Worm (Caenorhabditis elegans) whole organism, young adult: Measurements from ENCODE around the gene T13C5.6.

Experiments used
- B0336.3 ChIP-seq: fragments of 200-800 bp; sonication (Bioruptor generic); IDR thresholded peaks from 2 replicates; pipeline ENCODE4 v1.3.6; 2022; ENCODE audit warnings: missing genetic modification characterization, missing compliant biosample characterization
- F10E7.11 ChIP-seq: sonication (generic microtip); optimal IDR thresholded peaks from 2 replicates; lab custom pipeline; 2017; ENCODE audit warnings: mild to moderate bottlenecking, missing genetic modification characterization, moderate library complexity, missing compliant biosample characterization
- F22D6.2 ChIP-seq: sonication (generic microtip); optimal IDR thresholded peaks from 2 replicates; lab custom pipeline; 2016; ENCODE audit warnings: mild to moderate bottlenecking, missing genetic modification characterization, missing compliant biosample characterization
- F39B2.1 ChIP-seq: fragments of 200-800 bp; sonication (Bioruptor generic); IDR thresholded peaks from 2 replicates; pipeline ENCODE4 v1.3.6; 2022; ENCODE audit warnings: missing genetic modification reagents, missing genetic modification characterization, missing compliant biosample characterization
- F49E8.2 ChIP-seq: sonication (generic microtip); optimal IDR thresholded peaks from 3 replicates; lab custom pipeline; 2017; ENCODE audit warnings: missing genetic modification characterization, mild to moderate bottlenecking, missing compliant biosample characterization, antibody characterized with exemption, moderate library complexity; ENCODE audit not compliant: insufficient read depth
- F57A8.1 ChIP-seq: fragments of 200-800 bp; sonication (Bioruptor generic); optimal IDR thresholded peaks from 2 replicates; lab custom pipeline; 2018; ENCODE audit warnings: mild to moderate bottlenecking, missing genetic modification characterization, moderate library complexity, missing compliant biosample characterization
- K11D2.4 ChIP-seq: fragments of 200-800 bp; sonication (Bioruptor generic); IDR thresholded peaks from 2 replicates; pipeline ENCODE4 v1.3.6; 2022; ENCODE audit warnings: missing genetic modification reagents, missing genetic modification characterization, missing compliant biosample characterization
- Y53F4B.3 ChIP-seq: fragments of 200-800 bp; sonication (Bioruptor generic); IDR thresholded peaks from 2 replicates; pipeline ENCODE4 v1.3.6; 2022; ENCODE audit warnings: missing genetic modification reagents, missing genetic modification characterization, missing compliant biosample characterization
- Y53G8AR.9 ChIP-seq: fragments of 200-800 bp; sonication (Bioruptor generic); conservative IDR thresholded peaks from 2 replicates; pipeline ENCODE4 v1.3.6; 2022; ENCODE audit warnings: missing genetic modification reagents, missing genetic modification characterization, missing compliant biosample characterization
- Y67H2A.10 ChIP-seq: fragments of 200-800 bp; sonication (Bioruptor generic); conservative IDR thresholded peaks from 2 replicates; pipeline ENCODE4 v1.3.6; 2022; ENCODE audit warnings: missing genetic modification reagents, missing genetic modification characterization, missing compliant biosample characterization
- ZK185.1 ChIP-seq: sonication (generic microtip); optimal IDR thresholded peaks from 2 replicates; lab custom pipeline; 2016; ENCODE audit warnings: mild to moderate bottlenecking, missing genetic modification characterization, missing compliant biosample characterization; ENCODE audit not compliant: poor library complexity, severe bottlenecking
- aptf-3 ChIP-seq: fragments of 200-800 bp; sonication (Bioruptor generic); IDR thresholded peaks from 2 replicates; pipeline ENCODE4 v1.3.6; 2022; ENCODE audit warnings: missing genetic modification characterization, missing compliant biosample characterization
- attf-6 ChIP-seq: fragments of 200-800 bp; sonication (Bioruptor generic); IDR thresholded peaks from 2 replicates; pipeline ENCODE4 v1.3.6; 2022; ENCODE audit warnings: missing genetic modification reagents, missing genetic modification characterization, missing compliant biosample characterization
- bed-2 ChIP-seq: fragments of 200-800 bp; sonication (Bioruptor generic); IDR thresholded peaks from 2 replicates; pipeline ENCODE4 v1.3.6; 2022; ENCODE audit warnings: missing genetic modification reagents, missing genetic modification characterization, missing compliant biosample characterization
- ccch-3 ChIP-seq: fragments of 200-800 bp; sonication (Bioruptor generic); optimal IDR thresholded peaks from 2 replicates; lab custom pipeline; 2018; ENCODE audit warnings: mild to moderate bottlenecking, missing genetic modification characterization, missing compliant biosample characterization
- cebp-2 ChIP-seq: fragments of 200-800 bp; sonication (Bioruptor generic); IDR thresholded peaks from 2 replicates; pipeline ENCODE4 v1.3.6; 2022; ENCODE audit warnings: missing genetic modification characterization, missing compliant biosample characterization
- ceh-100 ChIP-seq: fragments of 200-800 bp; sonication (Bioruptor generic); IDR thresholded peaks from 2 replicates; pipeline ENCODE4 v1.3.6; 2022; ENCODE audit warnings: missing genetic modification reagents, missing genetic modification characterization, missing compliant biosample characterization
- ceh-27 ChIP-seq: fragments of 200-800 bp; sonication (Bioruptor generic); optimal IDR thresholded peaks from 2 replicates; lab custom pipeline; 2018; ENCODE audit warnings: mild to moderate bottlenecking, missing genetic modification characterization, moderate library complexity, missing compliant biosample characterization
- chd-7 ChIP-seq: sonication (generic microtip); optimal IDR thresholded peaks from 2 replicates; lab custom pipeline; 2016; ENCODE audit warnings: mild to moderate bottlenecking, missing genetic modification characterization, moderate library complexity, missing compliant biosample characterization
- egl-44 ChIP-seq: fragments of 200-800 bp; sonication (Bioruptor generic); IDR thresholded peaks from 2 replicates; pipeline ENCODE4 v1.3.6; 2022; ENCODE audit warnings: missing genetic modification reagents, missing genetic modification characterization, missing compliant biosample characterization
- egrh-3 ChIP-seq: fragments of 200-800 bp; sonication (Bioruptor generic); IDR thresholded peaks from 2 replicates; pipeline ENCODE4 v1.3.6; 2022; ENCODE audit warnings: missing genetic modification reagents, missing genetic modification characterization, missing compliant biosample characterization
- ekl-4 ChIP-seq: fragments of 200-800 bp; sonication (Bioruptor generic); IDR thresholded peaks from 2 replicates; pipeline ENCODE4 v1.3.6; 2022; ENCODE audit warnings: missing genetic modification reagents, missing genetic modification characterization, missing compliant biosample characterization
- gei-17 ChIP-seq: fragments of 200-800 bp; sonication (Bioruptor generic); optimal IDR thresholded peaks from 2 replicates; lab custom pipeline; 2018; ENCODE audit warnings: mild to moderate bottlenecking, missing genetic modification characterization, missing compliant biosample characterization
- him-1 ChIP-seq: sonication (generic microtip); optimal IDR thresholded peaks from 2 replicates; lab custom pipeline; 2016; ENCODE audit warnings: missing genotype, missing genetic modification reagents, missing genetic modification characterization, missing compliant biosample characterization
- hlh-26 ChIP-seq: fragments of 200-800 bp; sonication (Bioruptor generic); conservative IDR thresholded peaks from 2 replicates; pipeline ENCODE4 v1.3.6; 2022; ENCODE audit warnings: missing genetic modification reagents, missing genetic modification characterization, missing compliant biosample characterization
- hmg-1.2 ChIP-seq: fragments of 200-800 bp; sonication (Bioruptor generic); IDR thresholded peaks from 2 replicates; pipeline ENCODE4 v1.3.6; 2022; ENCODE audit warnings: missing genetic modification reagents, missing genetic modification characterization, missing compliant biosample characterization
- hmg-20 ChIP-seq: fragments of 200-800 bp; sonication (Bioruptor generic); IDR thresholded peaks from 2 replicates; pipeline ENCODE4 v1.3.6; 2022; ENCODE audit warnings: missing genetic modification reagents, missing genetic modification characterization, missing compliant biosample characterization
- lin-35 ChIP-seq, 3 experiments: fragments of 150-350 bp in 2 of 3; sonication (generic microtip) in 1 of 3; optimal IDR thresholded peaks; 2 replicates each; lab custom pipeline; 2014 to 2018; ENCODE audit warnings: missing biosample characterization in 3 of 3, missing genetic modification characterization in 3 of 3, missing genetic modification reagents in 3 of 3
- lin-54 ChIP-seq: fragments of 200-800 bp; sonication (Bioruptor generic); optimal IDR thresholded peaks from 2 replicates; lab custom pipeline; 2018; ENCODE audit warnings: mild to moderate bottlenecking, missing genetic modification characterization, missing compliant biosample characterization
- lir-1 ChIP-seq: fragments of 200-800 bp; sonication (Bioruptor generic); conservative IDR thresholded peaks from 2 replicates; pipeline ENCODE4 v1.3.6; 2022; ENCODE audit warnings: missing genetic modification reagents, missing genetic modification characterization, missing compliant biosample characterization
- madf-6 ChIP-seq: fragments of 200-800 bp; sonication (Bioruptor generic); IDR thresholded peaks from 2 replicates; pipeline ENCODE4 v1.3.6; 2022; ENCODE audit warnings: missing genetic modification reagents, missing genetic modification characterization, missing compliant biosample characterization
- madf-8 ChIP-seq: fragments of 200-800 bp; sonication (Bioruptor generic); conservative IDR thresholded peaks from 2 replicates; pipeline ENCODE4 v1.3.6; 2022; ENCODE audit warnings: missing genetic modification reagents, missing genetic modification characterization, missing compliant biosample characterization
- rcor-1 ChIP-seq: fragments of 200-800 bp; sonication (Bioruptor generic); IDR thresholded peaks from 2 replicates; pipeline ENCODE4 v1.3.6; 2022; ENCODE audit warnings: missing genetic modification reagents, missing genetic modification characterization, missing compliant biosample characterization
- rpc-1 ChIP-seq, 2 experiments: fragments of 150-350 bp in 1 of 2; sonication (generic microtip) in 1 of 2; optimal IDR thresholded peaks; 2 replicates each; lab custom pipeline; 2014 to 2018; ENCODE audit warnings: missing biosample characterization in 1 of 2, missing genetic modification characterization in 1 of 2, missing genetic modification reagents in 1 of 2, missing genotype in 1 of 2
- sdz-38 ChIP-seq: sonication (generic microtip); optimal IDR thresholded peaks from 2 replicates; lab custom pipeline; 2016; ENCODE audit warnings: missing genotype, missing genetic modification characterization, missing compliant biosample characterization
- sea-2 ChIP-seq: fragments of 200-800 bp; sonication (Bioruptor generic); IDR thresholded peaks from 2 replicates; pipeline ENCODE4 v1.3.6; 2022; ENCODE audit warnings: missing genetic modification characterization, missing compliant biosample characterization
- tbx-9 ChIP-seq: sonication (generic microtip); optimal IDR thresholded peaks from 2 replicates; lab custom pipeline; 2016; ENCODE audit warnings: borderline replicate concordance, missing genetic modification characterization, inconsistent platforms, missing compliant biosample characterization
- tlf-1 ChIP-seq: fragments of 200-800 bp; sonication (Bioruptor generic); optimal IDR thresholded peaks from 2 replicates; lab custom pipeline; 2018; ENCODE audit warnings: mild to moderate bottlenecking, missing genetic modification characterization, missing compliant biosample characterization
- unc-62 ChIP-seq: fragments of 150-350 bp; optimal IDR thresholded peaks from 2 replicates; lab custom pipeline; 2014; ENCODE audit warnings: missing biosample characterization, missing genetic modification reagents, missing genetic modification characterization
- xnd-1 ChIP-seq: sonication (generic microtip); optimal IDR thresholded peaks from 2 replicates; lab custom pipeline; 2016; ENCODE audit warnings: missing genotype, missing genetic modification reagents, missing genetic modification characterization, missing compliant biosample characterization
- zfh-2 ChIP-seq: fragments of 200-800 bp; sonication (Bioruptor generic); conservative IDR thresholded peaks from 2 replicates; pipeline ENCODE4 v1.3.6; 2022; ENCODE audit warnings: missing genetic modification reagents, missing genetic modification characterization, missing compliant biosample characterization
- zim-3 ChIP-seq: sonication (generic microtip); optimal IDR thresholded peaks from 2 replicates; lab custom pipeline; 2017; ENCODE audit warnings: mild to moderate bottlenecking, missing genetic modification characterization, moderate library complexity, missing compliant biosample characterization
- ztf-18 ChIP-seq: sonication (generic microtip); optimal IDR thresholded peaks from 2 replicates; lab custom pipeline; 2016; ENCODE audit warnings: missing genotype, mild to moderate bottlenecking, missing genetic modification characterization, missing compliant biosample characterization
- ztf-3 ChIP-seq: fragments of 200-800 bp; sonication (Bioruptor generic); optimal IDR thresholded peaks from 2 replicates; lab custom pipeline; 2018; ENCODE audit warnings: mild to moderate bottlenecking, missing genetic modification characterization, missing compliant biosample characterization

The T13C5.6 gene

DNA sequence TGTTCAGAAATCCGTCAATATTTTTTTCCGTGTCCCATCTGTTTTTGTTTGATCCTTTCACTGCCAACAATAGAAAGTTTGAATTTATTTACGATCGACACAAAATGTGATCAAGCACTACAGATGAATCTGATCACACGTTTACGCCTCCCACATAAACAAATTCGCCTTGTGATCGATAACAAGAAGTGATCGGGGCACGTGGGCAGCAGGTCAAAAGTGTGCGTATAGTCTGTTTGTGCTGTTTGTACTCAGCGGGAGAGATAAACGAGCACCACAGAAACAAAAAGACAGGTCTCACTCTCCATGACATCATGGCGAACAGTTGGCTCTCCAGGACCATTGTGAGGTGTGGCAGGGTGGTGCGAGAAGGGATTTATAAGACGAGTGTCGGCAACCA, 48.1 kb upstream of the T13C5.6 start (continued):
- TF ChIP-seq chd-7 (tag; lab: Kevin White, UChicago), result peak; percentile 86
- TF ChIP-seq sea-2 (GFP tag; lab: Robert Waterston, UW), result peak; percentile 51; the same call in 1 of the 2 replicates
- TF ChIP-seq gei-17 (GFP tag; lab: Kevin White, UChicago), result no peak
- TF ChIP-seq madf-8, result no peak
- peak; percentile 19 for TF ChIP-seq ztf-3 (GFP tag; lab: Kevin White, UChicago)
- no peak; the same call in 1 of the 2 replicates for TF ChIP-seq ceh-100 (GFP tag; lab: Robert Waterston, UW)
- TF ChIP-seq F49E8.2, result no peak
- TF ChIP-seq tbx-9, result no peak
- TF ChIP-seq him-1, result no peak
- no peak for TF ChIP-seq sdz-38 (tag; lab: Kevin White, UChicago)
- peak; percentile 82 for TF ChIP-seq tlf-1 (GFP tag; lab: Kevin White, UChicago)
- TF ChIP-seq xnd-1 (tag; lab: Kevin White, UChicago), result no peak
- TF ChIP-seq hlh-26 (GFP tag; lab: Robert Waterston, UW), result no peak
- TF ChIP-seq aptf-3 (GFP tag; lab: Robert Waterston, UW), result no peak
- TF ChIP-seq ekl-4 (GFP tag; lab: Robert Waterston, UW), result no peak

DNA sequence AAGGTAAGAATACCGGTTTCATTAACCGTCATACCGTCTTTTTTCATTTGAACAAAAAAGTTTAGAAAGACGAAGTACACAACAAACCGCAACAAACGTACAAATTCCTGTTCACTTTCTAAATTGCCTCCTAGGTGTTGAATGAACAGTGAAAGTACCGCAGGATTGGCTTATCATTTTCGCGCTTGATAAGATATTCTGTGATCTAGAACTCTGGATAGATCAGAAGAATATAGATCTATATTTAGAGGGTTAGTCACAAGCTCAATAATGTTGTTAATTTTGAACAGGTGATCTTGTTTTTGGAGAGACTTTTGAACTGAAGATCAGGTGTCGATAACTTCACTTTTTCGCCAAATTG, 47.2 kb upstream of the T13C5.6 start:
- TF ChIP-seq hmg-20, result no peak
- no peak for TF ChIP-seq ceh-27 (GFP tag; lab: Kevin White, UChicago)
- no peak for TF ChIP-seq cebp-2
- TF ChIP-seq unc-62 (GFP tag; lab: Kevin White, UChicago), result no peak
- no peak for TF ChIP-seq bed-2 (GFP tag; lab: Robert Waterston, UW)
- no peak for TF ChIP-seq zfh-2 (GFP tag; lab: Robert Waterston, UW)
- TF ChIP-seq Y53F4B.3 (GFP tag; lab: Robert Waterston, UW), result no peak
- TF ChIP-seq F22D6.2 (tag; lab: Kevin White, UChicago), result no peak
- no peak for TF ChIP-seq madf-6 (GFP tag; lab: Robert Waterston, UW)
- no peak for TF ChIP-seq ZK185.1 (tag; lab: Kevin White, UChicago)
- no peak for TF ChIP-seq rcor-1 (GFP tag; lab: Robert Waterston, UW)
- TF ChIP-seq hlh-26 (GFP tag; lab: Robert Waterston, UW), result no peak
- TF ChIP-seq Y53G8AR.9 (GFP tag; lab: Robert Waterston, UW), result no peak
- no peak for TF ChIP-seq lin-54 (GFP tag; lab: Kevin White, UChicago)
- no peak for TF ChIP-seq ztf-18 (tag; lab: Kevin White, UChicago)
- TF ChIP-seq F39B2.1, result no peak
- no peak for TF ChIP-seq attf-6 (GFP tag; lab: Robert Waterston, UW)
- no peak for TF ChIP-seq madf-8
- no peak for TF ChIP-seq F57A8.1 (GFP tag; lab: Kevin White, UChicago)

DNA sequence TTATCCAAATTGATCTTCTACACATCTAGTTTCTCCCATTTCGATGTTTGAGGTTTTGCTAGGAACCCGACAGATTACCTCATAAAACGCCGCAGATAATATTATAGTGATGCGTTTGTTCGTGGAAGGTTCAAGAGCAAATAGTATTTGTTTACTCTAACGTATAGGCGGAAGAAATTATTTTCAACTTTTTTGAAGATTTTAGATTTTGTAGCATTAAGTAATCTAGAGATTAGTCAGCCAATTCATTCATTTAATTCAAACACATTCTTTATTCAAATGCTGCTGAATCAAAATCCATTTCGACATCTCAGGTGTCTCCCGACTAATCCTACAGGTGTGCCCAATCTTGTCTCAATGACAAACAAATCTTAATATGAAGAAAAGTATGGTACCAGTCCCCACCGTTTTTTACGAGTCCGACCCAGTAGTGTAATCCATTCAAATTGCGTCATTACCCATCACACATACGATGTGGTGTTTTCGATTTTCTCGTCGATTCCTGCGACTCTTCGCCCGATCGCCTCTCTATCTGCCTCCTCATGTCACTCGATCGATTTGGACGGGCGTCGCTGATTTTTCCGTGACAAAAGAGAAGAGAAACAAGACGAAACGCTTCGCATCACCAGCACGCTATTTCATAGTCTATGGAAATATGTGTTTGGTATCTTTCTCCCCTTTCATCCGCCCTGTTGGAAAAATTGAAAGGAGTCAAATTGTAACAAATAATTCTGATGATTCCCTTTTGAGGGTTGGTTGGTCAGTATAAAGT, 46.6 kb upstream of the T13C5.6 start:
- TF ChIP-seq B0336.3, result peak; percentile 88
- TF ChIP-seq aptf-3 (GFP tag; lab: Robert Waterston, UW), result peak; percentile 29; the same call in 1 of the 2 replicates
- TF ChIP-seq madf-8, result no peak
- no peak for TF ChIP-seq xnd-1 (tag; lab: Kevin White, UChicago)
- no peak for TF ChIP-seq rpc-1 (optimal IDR thresholded peaks at IDR 0.05; lab: Kevin White, UChicago)
- TF ChIP-seq rpc-1 (tag; optimal IDR thresholded peaks at IDR 0.05; lab: Kevin White, UChicago), result no peak
- TF ChIP-seq egrh-3 (GFP tag; lab: Robert Waterston, UW), result no peak
- no peak; the same call in 1 of the 2 replicates for TF ChIP-seq rcor-1 (GFP tag; lab: Robert Waterston, UW)
- TF ChIP-seq K11D2.4, result peak; percentile 76
- TF ChIP-seq ccch-3, result peak; percentile 22
- no peak for TF ChIP-seq Y67H2A.10 (GFP tag; lab: Robert Waterston, UW)
- peak; percentile 32 for TF ChIP-seq F10E7.11
- peak; percentile 19 for TF ChIP-seq hmg-1.2 (GFP tag; lab: Robert Waterston, UW)
- TF ChIP-seq lir-1, result no peak
- TF ChIP-seq egl-44 (GFP tag; lab: Robert Waterston, UW), result peak; percentile 62; the same call in 1 of the 2 replicates
- peak; percentile 10 for TF ChIP-seq zim-3 (tag; lab: Kevin White, UChicago)
- TF ChIP-seq ekl-4 (GFP tag; lab: Robert Waterston, UW), result peak; percentile 69
- no peak for TF ChIP-seq sdz-38 (tag; lab: Kevin White, UChicago)
- peak in 1 of 3 experiments; percentile 32 for TF ChIP-seq lin-35 (GFP tag; optimal IDR thresholded peaks at IDR 0.05; lab: Kevin White, UChicago)
- no peak for TF ChIP-seq F39B2.1
